Worm (Caenorhabditis elegans): Measurements from ENCODE around the gene ins-12.

DNA sequence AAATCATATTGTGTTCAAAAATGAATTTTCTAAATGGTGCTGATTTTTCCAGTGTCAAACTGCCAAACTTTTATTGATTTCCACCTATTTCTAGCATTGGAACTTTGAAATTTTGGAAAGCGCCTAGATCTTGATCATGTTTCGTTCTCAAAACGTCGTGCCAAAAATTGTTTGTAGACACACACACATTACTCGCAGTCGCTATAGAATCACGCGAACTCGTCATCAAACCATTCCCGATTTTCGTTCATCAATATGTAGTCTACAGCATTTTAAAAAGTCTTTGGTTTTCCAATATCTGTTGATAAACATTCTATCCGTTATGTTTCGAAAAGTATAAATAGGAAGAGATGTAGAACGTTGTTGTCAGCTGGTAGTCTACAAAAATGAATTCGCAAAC is 15.9 kb downstream of the ins-12 start, which contains the start of the genes C17C3.1 and C17C3.15:
- TF ChIP-seq unc-62 (GFP tag; optimal IDR thresholded peaks at IDR 0.05) (no peak), cebp-1 (GFP tag; IDR thresholded peaks at IDR 0.05) (no peak), cebp-1 (tag; optimal IDR thresholded peaks at IDR 0.05) (no peak), nhr-120 (GFP tag; IDR thresholded peaks at IDR 0.05) (no peak), attf-3 (GFP tag; conservative IDR thresholded peaks at IDR 0.05) (no peak), ekl-4 (GFP tag; IDR thresholded peaks at IDR 0.05) (no peak), ZK185.1 (tag; optimal IDR thresholded peaks at IDR 0.05; ENCODE audit: poor library complexity, severe bottlenecking) (no peak), dox-1 (GFP tag; IDR thresholded peaks at IDR 0.05) (no peak), C06A6.2 (GFP tag; conservative IDR thresholded peaks at IDR 0.05) (no peak; the same call in 1 of the 2 replicates)

All from whole organism, young adult.